Fruit fly (Drosophila melanogaster) whole organism, prepupa: Measurements from ENCODE around the gene CG4709.

Experiments
- CG11902 ChIP-seq: fragments of 200-800 bp; sonication (Bioruptor generic); optimal IDR thresholded peaks from 3 replicates; lab custom pipeline; 2016; ENCODE audit warnings: missing biosample characterization, missing genetic modification characterization
- CG15336 ChIP-seq: fragments of 200-800 bp; sonication (Bioruptor generic); IDR thresholded peaks from 2 replicates; pipeline ENCODE4 v1.3.6; 2022; ENCODE audit warnings: missing biosample characterization, missing genetic modification characterization
- CG34406 ChIP-seq: fragments of 200-800 bp; sonication (Bioruptor generic); optimal IDR thresholded peaks from 3 replicates; lab custom pipeline; 2016; ENCODE audit warnings: missing biosample characterization, missing genetic modification characterization
- CG3919 ChIP-seq: fragments of 200-800 bp; sonication (Bioruptor generic); optimal IDR thresholded peaks from 3 replicates; lab custom pipeline; 2016; ENCODE audit warnings: missing biosample characterization, missing genetic modification characterization
- CG6854 ChIP-seq: fragments of 200-800 bp; sonication (Bioruptor generic); optimal IDR thresholded peaks from 2 replicates; lab custom pipeline; 2017; ENCODE audit warnings: missing biosample characterization, mild to moderate bottlenecking, missing genetic modification characterization
- Eip78C ChIP-seq: fragments of 200-800 bp; sonication (Bioruptor generic); peaks from one replicate; lab custom pipeline; 2016; ENCODE audit warnings: missing biosample characterization, missing genetic modification characterization
- OdsH ChIP-seq: fragments of 200-800 bp; sonication (Bioruptor generic); optimal IDR thresholded peaks from 3 replicates; lab custom pipeline; 2016; ENCODE audit warnings: missing biosample characterization, missing genetic modification characterization
- Sox102F ChIP-seq: fragments of 200-800 bp; sonication (Bioruptor generic); optimal IDR thresholded peaks from 2 replicates; lab custom pipeline; 2016; ENCODE audit warnings: missing biosample characterization, mild to moderate bottlenecking, missing genetic modification characterization
- esn ChIP-seq: fragments of 200-800 bp; sonication (Bioruptor generic); optimal IDR thresholded peaks from 2 replicates; lab custom pipeline; 2016; ENCODE audit warnings: missing biosample characterization, mild to moderate bottlenecking, missing genetic modification characterization, moderate library complexity
- lz ChIP-seq: fragments of 200-800 bp; sonication (Bioruptor generic); optimal IDR thresholded peaks from 3 replicates; lab custom pipeline; 2016; ENCODE audit warnings: missing biosample characterization, missing genetic modification characterization
- pdm3 ChIP-seq: fragments of 200-800 bp; sonication (Bioruptor generic); optimal IDR thresholded peaks from 3 replicates; lab custom pipeline; 2016; ENCODE audit warnings: missing biosample characterization, missing genetic modification characterization
- ss ChIP-seq, 2 experiments: fragments of 200-800 bp; sonication (Bioruptor generic); optimal IDR thresholded peaks; 2 replicates in 1 of 2; 3 replicates in 1 of 2; lab custom pipeline; 2017 to 2018; ENCODE audit warnings: mild to moderate bottlenecking in 2 of 2, missing biosample characterization in 2 of 2, missing genetic modification characterization in 2 of 2, moderate library complexity in 1 of 2

dm6 chr2L:9907320-9908256 is 46.5 kb upstream of the CG4709 start:
- no peak for TF ChIP-seq OdsH (GFP tag; lab: Kevin White, UChicago)
- TF ChIP-seq CG6854 (GFP tag; lab: Kevin White, UChicago) = no peak
- peak; percentile 36 to 37 for TF ChIP-seq ss (GFP tag; optimal IDR thresholded peaks at IDR 0.05; lab: Kevin White, UChicago)
- no peak for TF ChIP-seq pdm3
- peak; percentile 76 for TF ChIP-seq Eip78C (GFP tag; lab: Kevin White, UChicago)
- no peak for TF ChIP-seq CG15336
- TF ChIP-seq CG34406 (GFP tag; lab: Kevin White, UChicago) = no peak
- TF ChIP-seq Sox102F (GFP tag; lab: Kevin White, UChicago) = no peak
- no peak for TF ChIP-seq esn
- TF ChIP-seq lz (GFP tag; lab: Kevin White, UChicago) = no peak
- TF ChIP-seq CG3919 = peak; percentile 5
- TF ChIP-seq CG11902 = no peak
